Worm (Caenorhabditis elegans) whole organism, L2 larva: ENCODE results near the gene srh-21.
A peak's percentile ranks its signal among the peaks of the same experiment; 100 is the strongest.

Experiments used
- C34F6.9 ChIP-seq: fragments of 150-350 bp; optimal IDR thresholded peaks from 2 replicates; lab custom pipeline; 2014; ENCODE audit warnings: missing biosample characterization, missing genetic modification characterization
- F13H6.1 ChIP-seq: sonication (generic microtip); optimal IDR thresholded peaks from 2 replicates; lab custom pipeline; 2016; ENCODE audit warnings: missing genetic modification characterization, missing compliant biosample characterization
- ZK546.5 ChIP-seq: sonication (generic microtip); optimal IDR thresholded peaks from 2 replicates; lab custom pipeline; 2017; ENCODE audit warnings: missing biosample characterization, missing genetic modification characterization
- alr-1 ChIP-seq: fragments of 150-350 bp; optimal IDR thresholded peaks from 2 replicates; lab custom pipeline; 2014; ENCODE audit warnings: missing biosample characterization, missing genetic modification characterization
- aly-2 ChIP-seq: fragments of 150-350 bp; optimal IDR thresholded peaks from 2 replicates; lab custom pipeline; 2014; ENCODE audit warnings: missing biosample characterization, missing genetic modification characterization
- blmp-1 ChIP-seq: sonication (generic microtip); optimal IDR thresholded peaks from 2 replicates; lab custom pipeline; 2017; ENCODE audit warnings: missing genetic modification characterization, mild to moderate bottlenecking, missing compliant biosample characterization, antibody characterized with exemption, moderate library complexity; ENCODE audit not compliant: insufficient read depth
- crh-2 ChIP-seq: sonication (generic microtip); optimal IDR thresholded peaks from 2 replicates; lab custom pipeline; 2017; ENCODE audit warnings: missing biosample characterization, missing genetic modification characterization
- dmd-4 ChIP-seq: sonication (generic microtip); optimal IDR thresholded peaks from 2 replicates; lab custom pipeline; 2017; ENCODE audit warnings: missing biosample characterization, missing genetic modification characterization
- elt-3 ChIP-seq: sonication (generic microtip); optimal IDR thresholded peaks from 2 replicates; lab custom pipeline; 2017; ENCODE audit warnings: missing biosample characterization, missing genetic modification characterization
- fos-1 ChIP-seq: fragments of 150-350 bp; optimal IDR thresholded peaks from 2 replicates; lab custom pipeline; 2014; ENCODE audit warnings: missing biosample characterization, missing genetic modification characterization
- lin-11 ChIP-seq: fragments of 150-350 bp; sonication (generic microtip); optimal IDR thresholded peaks from 2 replicates; lab custom pipeline; 2014; ENCODE audit warnings: missing biosample characterization, missing genetic modification characterization, inconsistent platforms, mixed read lengths
- lin-39 ChIP-seq: fragments of 150-350 bp; optimal IDR thresholded peaks from 2 replicates; lab custom pipeline; 2014; ENCODE audit warnings: missing biosample characterization, missing genetic modification reagents, missing genetic modification characterization
- lsy-2 ChIP-seq, 2 experiments: fragments of 150-350 bp in 1 of 2; sonication (generic microtip) in 1 of 2; optimal IDR thresholded peaks; 2 replicates each; lab custom pipeline; 2014 to 2017; ENCODE audit warnings: missing biosample characterization in 2 of 2, missing genetic modification characterization in 2 of 2
- mbf-1 ChIP-seq: sonication (generic microtip); optimal IDR thresholded peaks from 2 replicates; lab custom pipeline; 2017; ENCODE audit warnings: missing biosample characterization, missing genetic modification characterization
- mdl-1 ChIP-seq, 2 experiments: fragments of 150-350 bp in 1 of 2; sonication (generic microtip) in 1 of 2; optimal IDR thresholded peaks; 2 replicates each; lab custom pipeline; 2017; ENCODE audit warnings: missing biosample characterization in 2 of 2, missing genetic modification characterization in 2 of 2
- nhr-10 ChIP-seq: sonication (generic microtip); optimal IDR thresholded peaks from 2 replicates; lab custom pipeline; 2017; ENCODE audit warnings: missing biosample characterization, missing genetic modification characterization
- nhr-11 ChIP-seq: fragments of 150-350 bp; optimal IDR thresholded peaks from 2 replicates; lab custom pipeline; 2014; ENCODE audit warnings: missing biosample characterization, missing genetic modification characterization
- nhr-23 ChIP-seq: fragments of 150-350 bp; optimal IDR thresholded peaks from 2 replicates; lab custom pipeline; 2014; ENCODE audit warnings: missing biosample characterization, missing genetic modification reagents, missing genetic modification characterization
- nhr-237 ChIP-seq: fragments of 150-350 bp; optimal IDR thresholded peaks from 2 replicates; lab custom pipeline; 2014; ENCODE audit warnings: missing biosample characterization, missing genetic modification characterization
- nhr-25 ChIP-seq: fragments of 150-350 bp; sonication (generic microtip); optimal IDR thresholded peaks from 3 replicates; lab custom pipeline; 2014; ENCODE audit warnings: missing biosample characterization, missing genetic modification characterization
- nhr-77 ChIP-seq: fragments of 150-350 bp; optimal IDR thresholded peaks from 2 replicates; lab custom pipeline; 2014; ENCODE audit warnings: missing biosample characterization, missing genetic modification characterization
- sem-4 ChIP-seq: fragments of 150-350 bp; optimal IDR thresholded peaks from 2 replicates; lab custom pipeline; 2014; ENCODE audit warnings: missing biosample characterization, missing genetic modification reagents, missing genetic modification characterization
- skn-1 ChIP-seq: sonication (generic microtip); optimal IDR thresholded peaks from 2 replicates; lab custom pipeline; 2017; ENCODE audit warnings: missing biosample characterization, missing genetic modification characterization
- sma-3 ChIP-seq: sonication (generic microtip); optimal IDR thresholded peaks from 2 replicates; lab custom pipeline; 2016; ENCODE audit warnings: missing genetic modification reagents, missing genetic modification characterization, missing compliant biosample characterization
- sma-9 ChIP-seq, 2 experiments: fragments of 150-350 bp in 1 of 2; sonication (generic microtip) in 1 of 2; optimal IDR thresholded peaks; 2 replicates each; lab custom pipeline; 2014 to 2016; ENCODE audit warnings: missing genetic modification characterization in 2 of 2, mild to moderate bottlenecking in 1 of 2, missing biosample characterization in 1 of 2, missing compliant biosample characterization in 1 of 2, missing genetic modification reagents in 1 of 2, moderate library complexity in 1 of 2
- snpc-4 ChIP-seq: fragments of 150-350 bp; optimal IDR thresholded peaks from 2 replicates; lab custom pipeline; 2014; ENCODE audit warnings: missing biosample characterization, missing genetic modification characterization
- unc-39 ChIP-seq: fragments of 150-350 bp; optimal IDR thresholded peaks from 2 replicates; lab custom pipeline; 2014; ENCODE audit warnings: missing biosample characterization, missing genetic modification characterization
- unc-55 ChIP-seq: fragments of 150-350 bp; sonication (generic microtip); optimal IDR thresholded peaks from 3 replicates; lab custom pipeline; 2014; ENCODE audit warnings: missing biosample characterization, missing genetic modification reagents, missing genetic modification characterization
- unc-62 ChIP-seq: fragments of 150-350 bp; optimal IDR thresholded peaks from 2 replicates; lab custom pipeline; 2014; ENCODE audit warnings: missing biosample characterization, missing genetic modification reagents, missing genetic modification characterization
- ztf-1 ChIP-seq: fragments of 200-800 bp; sonication (Bioruptor generic); conservative IDR thresholded peaks from 2 replicates; pipeline ENCODE4 v1.3.6; 2022; ENCODE audit warnings: missing genetic modification characterization, missing compliant biosample characterization
- ztf-11 ChIP-seq: sonication (generic microtip); optimal IDR thresholded peaks from 2 replicates; lab custom pipeline; 2017; ENCODE audit warnings: missing biosample characterization, missing genetic modification characterization

Gene srh-21

DNA sequence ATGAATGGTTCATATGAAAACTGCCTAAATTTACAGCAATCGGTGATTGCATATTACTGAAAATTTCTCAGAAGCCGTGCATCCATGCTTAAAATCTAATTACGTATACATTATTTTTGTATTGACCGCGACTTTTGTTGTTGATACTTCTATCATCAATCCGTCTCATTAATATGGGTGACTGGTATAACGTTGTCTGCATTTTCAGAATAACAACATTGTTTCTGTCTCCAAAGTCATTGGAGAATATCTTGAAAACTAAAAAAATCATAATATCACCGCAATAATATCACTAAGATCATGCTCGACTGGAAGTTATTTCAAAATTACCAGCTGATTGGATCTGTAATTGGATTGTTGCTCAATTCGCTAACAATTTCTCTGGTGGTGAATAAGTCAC is 25.0 kb downstream of the srh-21 start, which contains the start of gene str-207:
Gene str-207, plus strand, starts transcription at position 301 of the 400 bp plus-strand sequence.
- TF ChIP-seq unc-62 (GFP tag; lab: Kevin White, UChicago) (no peak), sma-3 (GFP tag; lab: Kevin White, UChicago) (no peak), aly-2 (tag; lab: Kevin White, UChicago) (no peak), C34F6.9 (tag; lab: Kevin White, UChicago) (no peak), nhr-25 (tag; lab: Kevin White, UChicago) (no peak), F13H6.1 (tag; lab: Kevin White, UChicago) (no peak), nhr-23 (no peak), skn-1 (no peak), unc-55 (no peak), nhr-11 (tag; lab: Kevin White, UChicago) (no peak), crh-2 (tag; lab: Kevin White, UChicago) (no peak), mdl-1 (tag; optimal IDR thresholded peaks at IDR 0.05; lab: Kevin White, UChicago) (no peak), sma-9 (GFP tag; optimal IDR thresholded peaks at IDR 0.05; lab: Kevin White, UChicago) (no peak), sma-9 (tag; optimal IDR thresholded peaks at IDR 0.05; lab: Kevin White, UChicago) (no peak)

DNA sequence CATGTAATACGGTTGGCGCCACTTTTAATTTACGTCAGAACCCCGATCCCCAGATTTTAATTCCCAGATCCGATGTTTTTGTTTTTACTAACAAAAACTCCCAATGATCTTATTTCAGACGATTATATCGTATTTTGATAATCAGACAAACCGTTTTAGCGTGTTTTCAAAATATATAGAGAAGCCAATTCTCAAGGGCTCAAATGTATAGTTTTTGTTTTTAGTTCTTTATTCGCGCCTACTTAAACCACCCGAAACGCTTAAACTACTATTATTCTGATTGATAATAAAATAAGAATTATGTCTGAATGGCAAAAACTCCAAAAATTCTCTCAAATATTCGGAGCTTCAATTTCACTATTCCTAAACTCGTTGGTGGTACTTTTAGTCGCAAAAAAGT is 30.1 kb downstream of the srh-21 start, which contains the start of gene str-208:
Gene str-208, plus strand, starts transcription at position 301 of the 400 bp plus-strand sequence.
- no peak for TF ChIP-seq ztf-1 (GFP tag; lab: Robert Waterston, UW)
- TF ChIP-seq lin-11 = no peak

DNA sequence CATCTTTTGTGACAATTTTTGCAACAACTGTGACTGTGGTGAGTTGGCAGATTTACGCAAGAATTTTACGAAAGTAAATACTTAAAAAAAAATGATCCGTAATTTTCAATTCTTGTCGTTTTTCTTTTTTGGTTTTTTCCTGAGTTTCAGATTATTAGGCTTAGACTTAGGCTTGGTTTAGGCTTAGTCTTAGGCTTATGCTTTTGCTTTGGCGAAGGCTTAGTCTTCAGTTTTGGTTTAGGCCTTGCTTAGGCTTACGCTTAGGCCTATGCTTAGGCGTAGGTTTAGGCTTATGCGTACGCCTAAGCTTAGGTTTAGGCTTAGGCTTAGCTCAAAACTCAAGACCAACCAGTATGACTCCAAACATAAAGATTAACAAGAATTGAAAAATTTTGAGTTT is 31.1 kb downstream of the srh-21 start:
- TF ChIP-seq sma-3 (GFP tag; lab: Kevin White, UChicago) (no peak), mbf-1 (tag; lab: Kevin White, UChicago) (no peak), sma-9 (GFP tag; optimal IDR thresholded peaks at IDR 0.05; lab: Kevin White, UChicago) (no peak), sma-9 (tag; optimal IDR thresholded peaks at IDR 0.05; lab: Kevin White, UChicago) (no peak), nhr-77 (tag; lab: Kevin White, UChicago) (no peak), dmd-4 (tag; lab: Kevin White, UChicago) (no peak), blmp-1 (no peak), lin-39 (no peak), skn-1 (no peak), alr-1 (tag; lab: Kevin White, UChicago) (no peak), ztf-11 (tag; lab: Kevin White, UChicago) (no peak), unc-39 (no peak), unc-55 (no peak), nhr-10 (tag; lab: Kevin White, UChicago) (no peak), elt-3 (tag; lab: Kevin White, UChicago) (no peak), fos-1 (tag; lab: Kevin White, UChicago) (no peak), nhr-23 (no peak), lsy-2 (tag; optimal IDR thresholded peaks at IDR 0.05; lab: Kevin White, UChicago) (no peak), nhr-11 (tag; lab: Kevin White, UChicago) (no peak)
- TF ChIP-seq, all 48 proteins: peak for 0

ce11 chrV:4960686-4961085 is 34.2 kb downstream of the srh-21 start:
- no peak for TF ChIP-seq nhr-10 (tag; lab: Kevin White, UChicago)
- no peak for TF ChIP-seq snpc-4 (tag; lab: Kevin White, UChicago)
- no peak for TF ChIP-seq C34F6.9 (tag; lab: Kevin White, UChicago)
- no peak for TF ChIP-seq blmp-1
- TF ChIP-seq nhr-77 (tag; lab: Kevin White, UChicago) = no peak
- TF ChIP-seq sem-4 (tag; lab: Kevin White, UChicago) = no peak
- TF ChIP-seq ZK546.5 = no peak

DNA sequence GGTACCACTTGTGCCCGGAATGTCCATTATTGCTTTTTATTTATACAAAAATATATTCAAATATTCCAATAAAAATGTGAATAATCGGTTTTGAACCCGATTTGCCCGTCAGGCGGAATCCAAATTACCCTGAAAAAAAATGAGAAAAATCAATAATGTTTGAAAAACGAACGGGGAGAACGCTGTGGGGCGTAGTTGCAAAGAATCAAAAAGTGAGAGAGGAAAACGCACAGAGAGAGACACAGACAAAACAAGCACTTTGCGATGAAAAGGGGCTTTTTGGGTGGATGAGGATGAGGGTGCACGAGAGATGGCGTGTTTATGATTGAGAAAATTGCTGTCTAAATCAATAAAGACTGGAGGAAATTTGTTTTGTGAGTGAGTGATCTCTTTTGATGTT is 36.5 kb downstream of the srh-21 start, which contains the start of gene tam-1:
Gene tam-1, minus strand, starts transcription at position 135 of the 400 bp plus-strand sequence.
- TF ChIP-seq lin-11 (no peak), C34F6.9 (tag; lab: Kevin White, UChicago) (peak; percentile 40)

DNA sequence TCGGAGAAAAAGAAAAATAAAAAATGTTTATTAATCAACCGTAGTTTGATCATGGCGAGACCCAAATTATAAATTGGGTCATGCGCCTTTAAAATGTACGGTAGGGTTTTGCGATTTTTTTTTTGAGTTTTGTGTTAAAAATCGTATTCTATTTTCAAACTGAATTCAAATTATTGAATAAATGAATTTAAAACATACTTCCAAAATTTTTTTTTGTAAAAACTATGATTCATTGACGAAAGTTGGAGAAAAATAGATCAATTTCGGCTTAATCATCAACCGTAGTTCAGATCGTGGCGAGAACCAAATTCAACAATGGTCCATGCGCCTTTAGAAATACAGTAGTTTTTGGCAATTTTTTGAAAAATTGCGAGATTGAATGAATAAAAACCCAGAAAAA is 37.1 kb downstream of the srh-21 start:
- no peak for TF ChIP-seq nhr-237 (tag; lab: Kevin White, UChicago)
